Fruit fly (Drosophila melanogaster) whole organism, embryonic: Measurements from ENCODE around the gene Hr38.

ENCODE experiments used
- Abd-B ChIP-seq: fragments of 200-800 bp; sonication (Bioruptor generic); optimal IDR thresholded peaks from 2 replicates; lab custom pipeline; 2018; ENCODE audit warnings: missing biosample characterization, mild to moderate bottlenecking, missing genetic modification characterization, moderate library complexity
- Awh ChIP-seq: fragments of 200-800 bp; sonication (Bioruptor generic); IDR thresholded peaks from 2 replicates; pipeline ENCODE4, ENCODE4 v1.3.6; 2022; ENCODE audit warnings: missing biosample characterization, missing genetic modification characterization
- Bgb ChIP-seq: fragments of 200-800 bp; sonication (Bioruptor generic); IDR thresholded peaks from 2 replicates; pipeline ENCODE4 v1.3.6; 2022; ENCODE audit warnings: missing biosample characterization, missing genetic modification characterization; ENCODE audit not compliant: partially characterized antibody
- CG10147 ChIP-seq: fragments of 200-800 bp; sonication (Bioruptor generic); optimal IDR thresholded peaks from 2 replicates; lab custom pipeline; 2019; ENCODE audit warnings: missing biosample characterization, mild to moderate bottlenecking, missing genetic modification characterization, moderate library complexity
- CG10267 ChIP-seq: fragments of 200-800 bp; sonication (Bioruptor generic); optimal IDR thresholded peaks from 2 replicates; lab custom pipeline; 2018; ENCODE audit warnings: missing biosample characterization, mild to moderate bottlenecking, missing genetic modification characterization, moderate library complexity
- CG10274 ChIP-seq: fragments of 200-800 bp; sonication (Bioruptor generic); optimal IDR thresholded peaks from 3 replicates; lab custom pipeline; 2017; ENCODE audit warnings: missing biosample characterization, mild to moderate bottlenecking, missing genetic modification characterization
- CG10321 ChIP-seq: fragments of 200-800 bp; sonication (Bioruptor generic); IDR thresholded peaks from 2 replicates; pipeline ENCODE4 v1.3.6; 2022; ENCODE audit warnings: missing biosample characterization, missing genetic modification characterization
- CG10462 ChIP-seq: fragments of 200-800 bp; sonication (Bioruptor generic); optimal IDR thresholded peaks from 2 replicates; lab custom pipeline; 2016; ENCODE audit warnings: missing biosample characterization, missing genetic modification characterization
- CG11085 ChIP-seq: fragments of 200-800 bp; sonication (Bioruptor generic); IDR thresholded peaks from 2 replicates; pipeline ENCODE4 v1.3.6; 2022; ENCODE audit warnings: missing biosample characterization, missing genetic modification characterization
- CG12299 ChIP-seq: fragments of 200-800 bp; sonication (Bioruptor generic); optimal IDR thresholded peaks from 2 replicates; lab custom pipeline; 2018; ENCODE audit warnings: missing biosample characterization, mild to moderate bottlenecking, missing genetic modification characterization
- CG13424 ChIP-seq: fragments of 200-800 bp; sonication (Bioruptor generic); optimal IDR thresholded peaks from 2 replicates; lab custom pipeline; 2019; ENCODE audit warnings: missing biosample characterization, mild to moderate bottlenecking, missing genetic modification characterization, moderate library complexity
- CG15011 ChIP-seq: fragments of 200-800 bp; sonication (Bioruptor generic); optimal IDR thresholded peaks from 3 replicates; lab custom pipeline; 2018; ENCODE audit warnings: missing biosample characterization, mild to moderate bottlenecking, missing genetic modification characterization
- CG2678 ChIP-seq: fragments of 200-800 bp; sonication (Bioruptor generic); optimal IDR thresholded peaks from 3 replicates; lab custom pipeline; 2019; ENCODE audit warnings: missing biosample characterization, mild to moderate bottlenecking, missing genetic modification characterization, moderate library complexity
- CG31441 ChIP-seq: fragments of 200-800 bp; sonication (Bioruptor generic); IDR thresholded peaks from 2 replicates; pipeline ENCODE4 v1.3.6; 2022; ENCODE audit warnings: missing biosample characterization, missing genetic modification characterization
- CG42726 ChIP-seq: fragments of 200-800 bp; sonication (Bioruptor generic); IDR thresholded peaks from 2 replicates; pipeline ENCODE4 v1.3.6; 2022; ENCODE audit warnings: missing biosample characterization, missing genetic modification characterization; ENCODE audit not compliant: partially characterized antibody
- CG8359 ChIP-seq: fragments of 200-800 bp; sonication (Bioruptor generic); optimal IDR thresholded peaks from 2 replicates; lab custom pipeline; 2017; ENCODE audit warnings: missing biosample characterization, mild to moderate bottlenecking, missing genetic modification characterization, borderline replicate concordance
- D19A ChIP-seq: fragments of 200-800 bp; optimal IDR thresholded peaks from 3 replicates; lab custom pipeline; 2019; ENCODE audit warnings: missing biosample characterization, mild to moderate bottlenecking, missing genetic modification characterization, moderate library complexity
- Dbx ChIP-seq: fragments of 200-800 bp; sonication (Bioruptor generic); IDR thresholded peaks from 3 replicates; pipeline ENCODE4 v1.3.6; 2022; ENCODE audit warnings: missing biosample characterization, missing genetic modification characterization
- Gug ChIP-seq: fragments of 200-800 bp; sonication (Bioruptor generic); IDR thresholded peaks from 4 replicates; pipeline ENCODE4 v1.3.6; 2022; ENCODE audit warnings: missing biosample characterization, missing genetic modification characterization
- Hand ChIP-seq: fragments of 200-800 bp; sonication (Bioruptor generic); optimal IDR thresholded peaks from 2 replicates; lab custom pipeline; 2017; ENCODE audit warnings: mild to moderate bottlenecking, missing biosample characterization, missing genetic modification reagents, missing genetic modification characterization
- Lhr ChIP-seq: fragments of 200-800 bp; sonication (Bioruptor generic); optimal IDR thresholded peaks from 3 replicates; lab custom pipeline; 2017; ENCODE audit warnings: mild to moderate bottlenecking, missing biosample characterization, missing genetic modification reagents, missing genetic modification characterization
- MESR4 ChIP-seq: fragments of 200-800 bp; sonication (Bioruptor generic); optimal IDR thresholded peaks from 2 replicates; lab custom pipeline; 2018; ENCODE audit warnings: missing biosample characterization, mild to moderate bottlenecking, missing genetic modification characterization, moderate library complexity
- Nf-YB ChIP-seq: fragments of 200-800 bp; sonication (Bioruptor generic); optimal IDR thresholded peaks from 3 replicates; lab custom pipeline; 2019; ENCODE audit warnings: missing biosample characterization, mild to moderate bottlenecking, missing genetic modification characterization, moderate library complexity
- Pdp1 ChIP-seq, 2 experiments: fragments of 200-800 bp; sonication (Bioruptor generic); optimal IDR thresholded peaks; 3 replicates each; lab custom pipeline; 2016; ENCODE audit warnings: missing biosample characterization in 2 of 2, missing genetic modification characterization in 2 of 2, mild to moderate bottlenecking in 1 of 2, moderate library complexity in 1 of 2
- Sox100B ChIP-seq: fragments of 200-800 bp; sonication (Bioruptor generic); optimal IDR thresholded peaks from 3 replicates; lab custom pipeline; 2018; ENCODE audit warnings: missing biosample characterization, mild to moderate bottlenecking, missing genetic modification characterization
- Sox102F ChIP-seq: fragments of 200-800 bp; sonication (Bioruptor generic); optimal IDR thresholded peaks from 2 replicates; lab custom pipeline; 2018; ENCODE audit warnings: missing biosample characterization, mild to moderate bottlenecking, missing genetic modification characterization, moderate library complexity
- ci ChIP-seq: fragments of 200-800 bp; sonication (Bioruptor generic); IDR thresholded peaks from 3 replicates; pipeline ENCODE4 v1.3.6; 2022; ENCODE audit warnings: missing biosample characterization, missing genetic modification characterization
- corto ChIP-seq: fragments of 200-800 bp; sonication (Bioruptor generic); optimal IDR thresholded peaks from 2 replicates; lab custom pipeline; 2016; ENCODE audit warnings: missing biosample characterization, mild to moderate bottlenecking, missing genetic modification characterization, moderate library complexity
- danr ChIP-seq: fragments of 200-800 bp; sonication (Bioruptor generic); IDR thresholded peaks from 2 replicates; pipeline ENCODE4 v1.3.6; 2022; ENCODE audit warnings: missing biosample characterization, missing genetic modification characterization
- disco-r ChIP-seq: fragments of 200-800 bp; sonication (Bioruptor generic); optimal IDR thresholded peaks from 2 replicates; lab custom pipeline; 2016; ENCODE audit warnings: missing biosample characterization, missing genetic modification characterization
- dmrt11E ChIP-seq: fragments of 200-800 bp; sonication (Bioruptor generic); optimal IDR thresholded peaks from 3 replicates; lab custom pipeline; 2018; ENCODE audit warnings: missing biosample characterization, mild to moderate bottlenecking, missing genetic modification characterization, moderate library complexity
- emc ChIP-seq: fragments of 200-800 bp; sonication (Bioruptor generic); optimal IDR thresholded peaks from 2 replicates; lab custom pipeline; 2016; ENCODE audit warnings: missing biosample characterization, missing genetic modification characterization
- ewg ChIP-seq: fragments of 200-800 bp; sonication (Bioruptor generic); optimal IDR thresholded peaks from 3 replicates; lab custom pipeline; 2017; ENCODE audit warnings: mild to moderate bottlenecking, missing biosample characterization, missing genetic modification reagents, missing genetic modification characterization
- fd3F ChIP-seq: fragments of 200-800 bp; sonication (Bioruptor generic); optimal IDR thresholded peaks from 2 replicates; lab custom pipeline; 2018; ENCODE audit warnings: missing biosample characterization, mild to moderate bottlenecking, missing genetic modification characterization, moderate library complexity
- fu2 ChIP-seq: fragments of 200-800 bp; sonication (Bioruptor generic); optimal IDR thresholded peaks from 2 replicates; lab custom pipeline; 2016; ENCODE audit warnings: missing biosample characterization, missing genetic modification characterization
- gce ChIP-seq: fragments of 200-800 bp; sonication (Bioruptor generic); IDR thresholded peaks from 3 replicates; pipeline ENCODE4 v1.3.6; 2022; ENCODE audit warnings: missing biosample characterization, missing genetic modification characterization
- grau ChIP-seq: fragments of 200-800 bp; optimal IDR thresholded peaks from 3 replicates; lab custom pipeline; 2019; ENCODE audit warnings: missing biosample characterization, mild to moderate bottlenecking, missing genetic modification characterization, moderate library complexity
- hth ChIP-seq: fragments of >200 bp; optimal IDR thresholded peaks from 2 replicates; lab custom pipeline; 2017; ENCODE audit warnings: inconsistent platforms
- jigr1 ChIP-seq: fragments of 200-800 bp; sonication (Bioruptor generic); IDR thresholded peaks from 3 replicates; pipeline ENCODE4 v1.3.6; 2022; ENCODE audit warnings: missing biosample characterization, missing genetic modification characterization
- mam ChIP-seq: fragments of 200-800 bp; sonication (Bioruptor generic); optimal IDR thresholded peaks from 3 replicates; lab custom pipeline; 2016; ENCODE audit warnings: missing biosample characterization, missing genetic modification characterization
- mirr ChIP-seq: fragments of 200-800 bp; sonication (Bioruptor generic); optimal IDR thresholded peaks from 3 replicates; lab custom pipeline; 2018; ENCODE audit warnings: missing biosample characterization, mild to moderate bottlenecking, missing genetic modification characterization
- p53 ChIP-seq: fragments of 200-800 bp; sonication (Bioruptor generic); optimal IDR thresholded peaks from 2 replicates; lab custom pipeline; 2016; ENCODE audit warnings: missing biosample characterization, missing genetic modification characterization
- pros ChIP-seq: fragments of 200-800 bp; sonication (Bioruptor generic); optimal IDR thresholded peaks from 3 replicates; lab custom pipeline; 2019; ENCODE audit warnings: missing biosample characterization, mild to moderate bottlenecking, missing genetic modification characterization, moderate library complexity
- row ChIP-seq: fragments of 200-800 bp; sonication (Bioruptor generic); IDR thresholded peaks from 3 replicates; pipeline ENCODE4 v1.3.6; 2022; ENCODE audit warnings: missing biosample characterization, missing genetic modification characterization
- sens ChIP-seq: fragments of 200-800 bp; sonication (Bioruptor generic); peaks from one replicate; lab custom pipeline; 2016; ENCODE audit warnings: missing biosample characterization, missing genetic modification characterization
- trem ChIP-seq: fragments of 200-800 bp; optimal IDR thresholded peaks from 3 replicates; lab custom pipeline; 2019; ENCODE audit warnings: missing biosample characterization, mild to moderate bottlenecking, missing genetic modification characterization, moderate library complexity
- yki ChIP-seq: fragments of >200 bp; optimal IDR thresholded peaks from 3 replicates; lab custom pipeline; 2018

Hr38 gene

dm6 chr2L:20675875-20676274 is 38.5 kb downstream of the Hr38 start, which contains the start of the genes CG31678 and IKKepsilon (continued):
- TF ChIP-seq sens (GFP tag; lab: Kevin White, UChicago) (peak; percentile 30), corto (GFP tag; lab: Kevin White, UChicago) (no peak), Gug (GFP tag; lab: Robert Waterston, UW) (peak; percentile 33; the same call in 1 of the 4 replicates), MESR4 (GFP tag; lab: Kevin White, UChicago) (peak; percentile 46), Sox100B (GFP tag; lab: Kevin White, UChicago) (peak; percentile 0), Abd-B (no peak), mam (peak; percentile 10), pros (GFP tag; lab: Kevin White, UChicago) (no peak), CG13424 (tag; lab: Kevin White, UChicago) (peak; percentile 33), dmrt11E (tag; lab: Kevin White, UChicago) (peak; percentile 24), fu2 (no peak), ewg (GFP tag; lab: Kevin White, UChicago) (peak; percentile 40), trem (tag; lab: Kevin White, UChicago) (peak; percentile 71), ci (GFP tag; lab: Robert Waterston, UW) (peak; percentile 50; the same call in 1 of the 3 replicates), CG10267 (tag; lab: Kevin White, UChicago) (peak; percentile 47), fd3F (GFP tag; lab: Kevin White, UChicago) (peak; percentile 15), CG12299 (peak; percentile 21)

DNA sequence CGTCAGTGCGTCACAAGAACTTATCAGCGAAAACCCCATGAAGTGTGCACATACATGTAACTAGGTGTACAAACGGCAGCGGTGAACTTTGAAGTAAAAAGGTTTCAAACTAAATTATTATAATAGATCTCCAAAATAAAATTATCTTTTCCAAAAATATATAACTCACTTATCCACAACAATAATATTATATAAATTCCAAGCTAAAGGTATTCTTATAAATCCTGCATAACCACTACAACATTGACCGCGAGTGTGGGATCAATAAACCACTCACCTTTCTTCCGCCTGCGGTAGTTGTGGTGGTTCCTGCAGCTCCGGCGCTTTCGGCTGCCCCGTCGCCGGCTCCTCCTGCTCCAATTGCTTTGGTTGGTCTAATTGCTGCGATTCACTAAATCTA is 39.7 kb downstream of the Hr38 start:
- TF ChIP-seq ci (GFP tag; lab: Robert Waterston, UW) (no peak), yki (no peak), CG10462 (no peak), CG42726 (GFP tag; lab: Robert Waterston, UW) (no peak), CG11085 (GFP tag; lab: Robert Waterston, UW) (no peak), p53 (GFP tag; lab: Kevin White, UChicago) (no peak), Dbx (GFP tag; lab: Robert Waterston, UW) (no peak), jigr1 (GFP tag; lab: Robert Waterston, UW) (no peak), CG31441 (no peak), Lhr (no peak), grau (tag; lab: Kevin White, UChicago) (no peak), CG2678 (tag; lab: Kevin White, UChicago) (no peak), disco-r (GFP tag; lab: Kevin White, UChicago) (no peak), mirr (GFP tag; lab: Kevin White, UChicago) (no peak), sens (GFP tag; lab: Kevin White, UChicago) (peak; percentile 54), Bgb (GFP tag; lab: Robert Waterston, UW) (no peak), CG10147 (no peak), row (0 out of 3 replicates have a peak, but pooled peaks have one; percentile 6), Pdp1 (GFP tag; optimal IDR thresholded peaks at IDR 0.05; lab: Kevin White, UChicago) (peak in 1 of 2 experiments; percentile 24), danr (GFP tag; lab: Robert Waterston, UW) (no peak), MESR4 (GFP tag; lab: Kevin White, UChicago) (no peak), gce (GFP tag; lab: Robert Waterston, UW) (no peak), CG10274 (GFP tag; lab: Kevin White, UChicago) (no peak), CG10321 (GFP tag; lab: Robert Waterston, UW) (0 out of 2 replicates have a peak, but pooled peaks have one; percentile 6), emc (GFP tag; lab: Kevin White, UChicago) (no peak), Sox102F (GFP tag; lab: Kevin White, UChicago) (no peak), CG15011 (no peak), Sox100B (GFP tag; lab: Kevin White, UChicago) (peak; percentile 4), hth (lab: Kevin White, UChicago) (no peak), CG8359 (GFP tag; lab: Kevin White, UChicago) (no peak), Nf-YB (GFP tag; lab: Kevin White, UChicago) (no peak), Awh (no peak), Hand (no peak), D19A (tag; lab: Kevin White, UChicago) (no peak)
